Worm (Caenorhabditis elegans): Measurements from ENCODE around the gene C17H12.11.
"Not testable (repeated sequence)": the region's sequence is repeated elsewhere in the genome, so short reads cannot be mapped to it uniquely, and the experiment has no call there.

The C17H12.11 gene

ce11 chrIV:6804815-6805214 lies 2.6 kb downstream of the C17H12.11 start, which contains the start of gene C17H12.37:
TSS of gene C17H12.37 (plus strand) at chrIV:6805115.
- TF ChIP-seq T22C8.4 (GFP tag; IDR thresholded peaks at IDR 0.05) = no peak
- no peak for TF ChIP-seq cog-1 (tag; optimal IDR thresholded peaks at IDR 0.05)
- TF ChIP-seq tab-1 (GFP tag; IDR thresholded peaks at IDR 0.05) = no peak
- TF ChIP-seq med-1 (GFP tag; optimal IDR thresholded peaks at IDR 0.05; ENCODE audit: insufficient read depth) = no peak
- TF ChIP-seq ref-1 (GFP tag; conservative IDR thresholded peaks at IDR 0.05) = no peak
- no peak for TF ChIP-seq klf-2 (GFP tag; conservative IDR thresholded peaks at IDR 0.05)
- no peak for TF ChIP-seq ztf-29 (GFP tag; IDR thresholded peaks at IDR 0.05)
- no peak for TF ChIP-seq flt-1 (GFP tag; IDR thresholded peaks at IDR 0.05)
- TF ChIP-seq ztf-23 (GFP tag; IDR thresholded peaks at IDR 0.05) = no peak

ce11 chrIV:6806475-6807063 lies 4.4 kb downstream of the C17H12.11 start, which contains the start of gene C17H12.10:
TSS of gene C17H12.10 (plus strand) at chrIV:6806799.
- TF ChIP-seq flt-1 (GFP tag; IDR thresholded peaks at IDR 0.05) = no peak

ce11 chrIV:6809756-6810155 lies 7.6 kb downstream of the C17H12.11 start:
- TF ChIP-seq flt-1 (GFP tag; IDR thresholded peaks at IDR 0.05) (no peak), cog-1 (tag; optimal IDR thresholded peaks at IDR 0.05) (peak; percentile 48), ztf-29 (GFP tag; IDR thresholded peaks at IDR 0.05) (no peak)

- TF ChIP-seq klf-2 (GFP tag; conservative IDR thresholded peaks at IDR 0.05) (no peak), med-1 (GFP tag; optimal IDR thresholded peaks at IDR 0.05; ENCODE audit: insufficient read depth) (no peak), T22C8.4 (GFP tag; IDR thresholded peaks at IDR 0.05) (no peak)
Observed at ce11 chrIV:6811808-6812207, 9.6 kb downstream of the C17H12.11 start, which contains the start of gene ceh-48. TSS of gene ceh-48 (plus strand) at chrIV:6812108.

- TF ChIP-seq T22C8.4 (GFP tag; IDR thresholded peaks at IDR 0.05) (no peak), klf-2 (GFP tag; conservative IDR thresholded peaks at IDR 0.05) (no peak), tab-1 (GFP tag; IDR thresholded peaks at IDR 0.05) (no peak), cog-1 (tag; optimal IDR thresholded peaks at IDR 0.05) (no peak), flt-1 (GFP tag; IDR thresholded peaks at IDR 0.05) (no peak), med-1 (GFP tag; optimal IDR thresholded peaks at IDR 0.05; ENCODE audit: insufficient read depth) (no peak), ztf-23 (GFP tag; IDR thresholded peaks at IDR 0.05) (no peak), ztf-29 (GFP tag; IDR thresholded peaks at IDR 0.05) (no peak)
Observed at ce11 chrIV:6817554-6817953, 15.4 kb downstream of the C17H12.11 start, which contains the start of gene C17H12.5. TSS of gene C17H12.5 (minus strand) at chrIV:6817654.

- TF ChIP-seq ztf-29 (GFP tag; IDR thresholded peaks at IDR 0.05) (no peak), cog-1 (tag; optimal IDR thresholded peaks at IDR 0.05) (no peak), med-1 (GFP tag; optimal IDR thresholded peaks at IDR 0.05; ENCODE audit: insufficient read depth) (no peak), flt-1 (GFP tag; IDR thresholded peaks at IDR 0.05) (no peak), klf-2 (GFP tag; conservative IDR thresholded peaks at IDR 0.05) (no peak), T22C8.4 (GFP tag; IDR thresholded peaks at IDR 0.05) (no peak), tab-1 (GFP tag; IDR thresholded peaks at IDR 0.05) (no peak), ref-1 (GFP tag; conservative IDR thresholded peaks at IDR 0.05) (no peak), ztf-23 (GFP tag; IDR thresholded peaks at IDR 0.05) (no peak)
Observed at ce11 chrIV:6818369-6818768, 16.2 kb downstream of the C17H12.11 start, which contains the start of gene C17H12.8. TSS of gene C17H12.8 (plus strand) at chrIV:6818703.

- TF ChIP-seq ztf-23 (GFP tag; IDR thresholded peaks at IDR 0.05) (no peak), klf-2 (GFP tag; conservative IDR thresholded peaks at IDR 0.05) (no peak), ref-1 (GFP tag; conservative IDR thresholded peaks at IDR 0.05) (no peak), flt-1 (GFP tag; IDR thresholded peaks at IDR 0.05) (no peak), med-1 (GFP tag; optimal IDR thresholded peaks at IDR 0.05; ENCODE audit: insufficient read depth) (no peak), tab-1 (GFP tag; IDR thresholded peaks at IDR 0.05) (no peak), cog-1 (tag; optimal IDR thresholded peaks at IDR 0.05) (no peak), ztf-29 (GFP tag; IDR thresholded peaks at IDR 0.05) (no peak)
Observed at ce11 chrIV:6821709-6822108, 19.5 kb downstream of the C17H12.11 start.

- no peak for TF ChIP-seq flt-1 (GFP tag; IDR thresholded peaks at IDR 0.05)
- TF ChIP-seq ztf-29 (GFP tag; IDR thresholded peaks at IDR 0.05) = no peak
- no peak for TF ChIP-seq klf-2 (GFP tag; conservative IDR thresholded peaks at IDR 0.05)
- no peak for TF ChIP-seq tab-1 (GFP tag; IDR thresholded peaks at IDR 0.05)
- no peak for TF ChIP-seq med-1 (GFP tag; optimal IDR thresholded peaks at IDR 0.05; ENCODE audit: insufficient read depth)
- no peak for TF ChIP-seq ref-1 (GFP tag; conservative IDR thresholded peaks at IDR 0.05)
- no peak for TF ChIP-seq T22C8.4 (GFP tag; IDR thresholded peaks at IDR 0.05)
- no peak for TF ChIP-seq ztf-23 (GFP tag; IDR thresholded peaks at IDR 0.05)
- TF ChIP-seq cog-1 (tag; optimal IDR thresholded peaks at IDR 0.05) = no peak
Observed at ce11 chrIV:6822406-6822805, 20.2 kb downstream of the C17H12.11 start, which contains the start of gene C17H12.6. TSS of gene C17H12.6 (minus strand) at chrIV:6822506.

- TF ChIP-seq flt-1 (GFP tag; IDR thresholded peaks at IDR 0.05) = no peak
- TF ChIP-seq cog-1 (tag; optimal IDR thresholded peaks at IDR 0.05) = no peak
- TF ChIP-seq ref-1 (GFP tag; conservative IDR thresholded peaks at IDR 0.05) = no peak
- TF ChIP-seq ztf-29 (GFP tag; IDR thresholded peaks at IDR 0.05) = no peak
- no peak for TF ChIP-seq ztf-23 (GFP tag; IDR thresholded peaks at IDR 0.05)
- no peak for TF ChIP-seq med-1 (GFP tag; optimal IDR thresholded peaks at IDR 0.05; ENCODE audit: insufficient read depth)
- no peak for TF ChIP-seq klf-2 (GFP tag; conservative IDR thresholded peaks at IDR 0.05)
- TF ChIP-seq T22C8.4 (GFP tag; IDR thresholded peaks at IDR 0.05) = no peak
- no peak for TF ChIP-seq tab-1 (GFP tag; IDR thresholded peaks at IDR 0.05)
Observed at ce11 chrIV:6824622-6825021, 22.4 kb downstream of the C17H12.11 start, which contains the start of gene H20E11.3. TSS of gene H20E11.3 (plus strand) at chrIV:6824816.

ce11 chrIV:6827477-6827876 lies 25.3 kb downstream of the C17H12.11 start, which contains the start of gene H20E11.2:
TSS of gene H20E11.2 (plus strand) at chrIV:6827777.
- TF ChIP-seq ztf-23 (GFP tag; IDR thresholded peaks at IDR 0.05); cog-1 (tag; optimal IDR thresholded peaks at IDR 0.05); klf-2 (GFP tag; conservative IDR thresholded peaks at IDR 0.05): not testable (repeated sequence)

Measured in whole organism, midembryonic.